Fruit fly (Drosophila melanogaster) Kc167 (cell line): ENCODE data around the gene CG18094.

Experiments used
- Myc ChIP-seq: fragments of >200 bp; optimal IDR thresholded peaks from 2 replicates; lab custom pipeline; 2017; ENCODE audit warnings: missing external identifiers
- Sin3A ChIP-seq: fragments of >200 bp; optimal IDR thresholded peaks from 2 replicates; lab custom pipeline; 2018; ENCODE audit warnings: missing external identifiers
- insv ChIP-seq: fragments of >200 bp; optimal IDR thresholded peaks from 3 replicates; lab custom pipeline; 2018; ENCODE audit warnings: missing external identifiers

DNA sequence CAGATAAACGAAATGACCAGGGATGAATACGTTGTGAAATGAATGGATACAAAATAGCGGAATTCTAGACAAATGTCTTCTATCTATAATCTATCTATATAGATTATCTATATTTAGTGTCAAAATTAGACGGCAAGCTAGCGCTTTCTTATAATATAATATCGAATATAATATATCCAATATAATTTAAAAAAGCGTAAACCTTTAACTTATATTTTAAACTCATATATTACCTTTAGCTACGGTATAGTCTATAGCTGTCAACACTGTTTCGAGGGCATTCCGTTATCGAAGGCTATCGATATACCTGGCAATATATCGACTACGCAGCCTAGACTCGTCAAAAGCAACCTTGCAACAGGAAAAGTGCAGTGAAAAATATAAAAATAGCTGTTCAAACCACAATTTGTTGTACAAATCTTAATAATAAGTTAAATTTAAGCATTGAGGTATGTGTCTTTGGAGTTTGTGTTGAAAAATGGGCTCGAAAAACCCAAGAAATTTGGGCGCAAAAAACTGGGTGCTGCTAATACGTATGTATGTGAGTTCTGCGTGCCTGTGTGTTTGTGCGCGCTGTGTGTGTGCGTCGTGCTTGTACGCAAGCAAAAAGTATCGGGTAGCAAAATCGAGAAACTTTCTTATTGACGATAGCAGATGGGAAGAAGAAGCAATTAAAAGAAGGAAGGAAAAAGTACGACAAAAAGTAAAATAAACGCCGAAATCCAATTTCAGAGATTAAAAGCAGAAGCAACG is 3.0 kb downstream of the CG18094 start, which contains the start of the genes swm and Ctu2:
- TF ChIP-seq insv (lab: Kevin White, UChicago) (no peak), Sin3A (lab: Kevin White, UChicago) (no peak), Myc (lab: Kevin White, UChicago) (no peak)
